Fruit fly (Drosophila melanogaster) whole organism, embryonic: ENCODE data around the gene CG14341.
A peak's percentile ranks its signal among the peaks of the same experiment; 100 is the strongest.

ENCODE experiments used
- Antp ChIP-seq: fragments of 200-800 bp; sonication (Bioruptor generic); optimal IDR thresholded peaks from 3 replicates; lab custom pipeline; 2016; ENCODE audit warnings: missing biosample characterization, missing genetic modification characterization
- CG12942 ChIP-seq: fragments of 200-800 bp; sonication (Bioruptor generic); optimal IDR thresholded peaks from 3 replicates; lab custom pipeline; 2016; ENCODE audit warnings: missing biosample characterization, missing genetic modification characterization
- E2f2 ChIP-seq: fragments of 200-800 bp; sonication (Bioruptor generic); IDR thresholded peaks from 2 replicates; pipeline ENCODE4 v1.3.6; 2022; ENCODE audit warnings: missing biosample characterization, missing genetic modification characterization
- Hr78 ChIP-seq, 2 experiments: fragments of 200-800 bp in 1 of 2; fragments of >200 bp in 1 of 2; sonication (Bioruptor generic) in 1 of 2; optimal IDR thresholded peaks; 2 replicates each; lab custom pipeline; 2017 to 2019; ENCODE audit warnings: missing biosample characterization in 2 of 2, missing genetic modification characterization in 2 of 2, mild to moderate bottlenecking in 1 of 2, moderate library complexity in 1 of 2
- YL-1 ChIP-seq: fragments of 200-800 bp; sonication (Bioruptor generic); optimal IDR thresholded peaks from 3 replicates; lab custom pipeline; 2017; ENCODE audit warnings: missing biosample characterization, mild to moderate bottlenecking, missing genetic modification characterization
- nom ChIP-seq: fragments of 200-800 bp; sonication (Bioruptor generic); optimal IDR thresholded peaks from 2 replicates; lab custom pipeline; 2017; ENCODE audit warnings: missing biosample characterization, missing genetic modification characterization, mild to moderate bottlenecking, moderate library complexity, missing genetic modification reagents
- sisA ChIP-seq: fragments of 200-800 bp; sonication (Bioruptor generic); IDR thresholded peaks from 2 replicates; pipeline ENCODE4 v1.3.6; 2022; ENCODE audit warnings: missing biosample characterization, missing genetic modification characterization

DNA sequence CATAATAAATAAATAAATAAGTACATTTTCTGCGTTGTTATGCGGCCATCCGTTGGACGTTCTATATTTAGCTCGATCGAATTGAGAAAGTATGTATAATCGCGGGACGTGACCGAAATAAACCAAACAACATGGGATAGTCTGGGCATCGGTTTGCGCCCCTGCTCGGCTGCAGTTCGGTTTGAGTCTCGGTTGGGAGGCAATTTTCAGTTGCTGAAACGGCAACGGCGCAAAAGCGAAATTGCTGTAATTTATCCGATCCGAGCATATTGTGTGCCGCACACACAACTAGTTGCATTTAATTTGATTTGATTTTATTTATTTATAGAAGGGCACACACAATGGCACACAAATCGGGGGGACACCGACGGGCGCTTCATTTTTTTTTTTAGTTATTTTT, 48.2 kb upstream of the CG14341 start:
- peak; percentile 11; the same call in 1 of the 2 replicates for TF ChIP-seq E2f2 (GFP tag; lab: Robert Waterston, UW)
- no peak for TF ChIP-seq CG12942 (GFP tag; lab: Kevin White, UChicago)
- no peak for TF ChIP-seq sisA (GFP tag; lab: Robert Waterston, UW)
- TF ChIP-seq YL-1 (GFP tag; lab: Kevin White, UChicago) = peak; percentile 2
- no peak for TF ChIP-seq nom (GFP tag; lab: Kevin White, UChicago)
- no peak for TF ChIP-seq Hr78 (GFP tag; optimal IDR thresholded peaks at IDR 0.05; lab: Kevin White, UChicago)
- no peak for TF ChIP-seq Antp (GFP tag; lab: Kevin White, UChicago)
